Fruit fly (Drosophila melanogaster): Measurements from ENCODE around the gene CG33648.

Gene CG33648

DNA sequence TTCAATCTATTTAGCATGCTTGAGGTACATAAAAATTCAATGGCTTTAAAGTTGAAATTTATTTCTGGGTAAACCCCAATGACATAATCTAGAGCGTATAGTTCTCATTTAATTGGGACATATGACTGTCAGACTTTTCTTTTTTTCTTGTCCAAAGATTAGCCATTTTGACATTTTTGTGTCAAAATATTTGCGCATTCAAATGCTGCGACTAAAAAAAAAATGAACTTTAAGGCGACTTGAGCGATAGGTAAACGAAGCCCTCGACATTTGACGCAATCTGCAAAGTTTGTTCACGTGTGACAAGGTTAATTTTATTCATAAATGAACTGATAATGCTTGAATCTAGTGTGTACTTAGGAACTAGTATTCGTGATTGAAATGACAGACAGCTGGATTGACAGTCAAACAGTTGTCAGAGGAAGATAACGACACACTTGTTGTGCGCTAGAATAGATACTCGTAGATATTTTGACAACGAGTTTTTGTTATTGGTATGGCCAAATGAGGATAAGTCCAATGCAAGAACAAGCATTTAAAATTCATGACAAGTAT lies 18.0 kb upstream of the CG33648 start:
- no peak for TF ChIP-seq CTCF (optimal IDR thresholded peaks at IDR 0.05)
- no peak for TF ChIP-seq CG8478 (optimal IDR thresholded peaks at IDR 0.05)

DNA sequence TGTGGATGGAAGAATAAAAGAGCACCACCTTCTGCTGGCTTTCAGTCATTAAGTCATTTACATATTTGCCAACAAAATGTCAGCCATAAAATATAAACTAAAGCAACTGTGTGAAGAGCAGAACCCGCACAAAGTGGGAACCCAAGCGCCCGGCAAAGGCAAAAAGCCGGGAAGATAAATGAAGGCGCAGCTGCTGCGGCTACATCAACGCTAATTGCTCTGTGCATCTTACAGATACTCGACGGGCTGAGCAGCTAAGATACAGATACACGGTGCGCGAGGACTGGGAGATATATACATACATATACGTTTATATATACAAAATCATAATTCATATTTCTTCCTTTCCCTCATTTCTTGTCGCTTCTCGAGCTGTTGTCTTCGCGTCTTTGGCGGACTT lies 17.4 kb upstream of the CG33648 start:
- no peak for TF ChIP-seq CTCF (optimal IDR thresholded peaks at IDR 0.05)
- no peak for TF ChIP-seq CG8478 (optimal IDR thresholded peaks at IDR 0.05)

DNA sequence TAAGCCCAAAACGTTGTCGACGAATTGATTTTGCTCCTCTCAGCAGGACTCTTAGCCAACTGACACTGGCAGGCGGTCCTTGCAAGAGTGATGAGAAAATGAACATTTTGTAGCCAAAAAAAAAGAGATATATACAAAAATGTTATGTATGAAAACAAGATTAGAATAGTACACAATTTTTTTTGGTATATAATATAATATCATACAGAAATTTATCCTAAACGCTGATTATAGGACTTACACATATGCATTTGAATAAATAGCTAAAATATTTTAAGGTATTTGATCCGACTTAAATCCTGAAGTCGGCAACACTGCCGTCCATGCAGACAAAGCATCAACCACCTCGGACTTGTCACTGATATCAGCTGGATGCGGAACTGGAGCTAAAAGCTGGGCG lies 16.1 kb upstream of the CG33648 start:
- TF ChIP-seq CTCF (optimal IDR thresholded peaks at IDR 0.05), result no peak
- no peak for TF ChIP-seq CG8478 (optimal IDR thresholded peaks at IDR 0.05)

DNA sequence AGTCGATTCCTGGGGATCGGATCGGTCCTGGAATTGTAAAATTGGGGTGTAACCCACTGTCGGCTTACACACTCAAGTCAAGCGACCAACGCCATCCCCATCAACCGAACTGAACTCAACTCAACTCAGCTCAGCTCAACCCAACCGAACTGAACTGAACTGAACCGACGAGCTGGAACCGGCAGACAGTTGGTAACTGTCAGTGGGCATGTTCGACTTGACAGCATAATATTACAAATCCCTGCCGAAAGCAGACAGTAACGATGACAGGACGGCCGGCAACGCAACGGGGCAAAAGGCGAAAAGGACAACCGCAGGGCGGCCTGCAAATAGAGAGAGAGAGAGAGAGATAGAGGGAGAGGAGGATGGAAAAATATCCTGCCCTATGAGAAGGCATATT lies 15.4 kb upstream of the CG33648 start:
- no peak for TF ChIP-seq CTCF (optimal IDR thresholded peaks at IDR 0.05)
- no peak for TF ChIP-seq CG8478 (optimal IDR thresholded peaks at IDR 0.05)

DNA sequence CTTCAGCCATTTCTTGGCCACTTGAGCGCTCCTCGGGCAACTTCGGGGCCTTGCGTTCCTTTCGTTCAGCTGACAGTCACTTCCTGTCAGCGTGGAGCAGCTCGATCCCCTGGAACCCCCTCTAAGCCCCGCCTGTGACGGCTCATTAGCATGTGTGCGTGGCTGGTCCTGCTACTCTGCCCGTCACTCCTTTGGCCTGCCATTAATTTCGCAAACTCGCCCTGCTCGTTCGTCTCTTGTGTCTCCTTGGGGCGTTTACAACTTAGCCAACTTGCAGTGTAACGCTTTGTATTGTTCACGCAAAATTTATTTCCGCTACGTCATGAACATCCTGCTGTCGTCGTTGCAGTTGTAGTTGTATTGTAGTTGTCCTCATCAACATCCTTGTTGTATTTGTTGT lies 13.6 kb upstream of the CG33648 start:
- TF ChIP-seq CTCF (optimal IDR thresholded peaks at IDR 0.05) (no peak), CG8478 (optimal IDR thresholded peaks at IDR 0.05) (no peak)

DNA sequence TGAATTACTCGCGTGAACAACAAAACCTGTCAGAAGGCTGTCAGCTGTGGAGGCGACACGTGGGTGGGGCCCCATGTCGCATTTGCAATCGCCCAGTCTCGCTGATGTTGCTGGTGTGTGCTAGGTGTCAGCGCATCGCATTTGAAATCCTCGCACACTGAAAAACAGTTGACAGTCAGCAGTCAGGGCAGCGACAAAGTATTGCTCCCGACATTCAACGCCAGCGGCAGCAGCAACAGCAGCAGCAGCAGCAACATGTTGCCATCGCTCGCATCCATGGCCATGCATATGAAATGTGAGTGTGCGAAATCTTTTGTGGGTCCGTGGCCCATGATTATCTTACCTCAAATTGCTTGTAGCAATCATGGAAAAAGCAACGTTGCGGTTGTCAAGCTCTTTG lies 12.9 kb upstream of the CG33648 start:
- no peak for TF ChIP-seq CTCF (optimal IDR thresholded peaks at IDR 0.05)
- no peak for TF ChIP-seq CG8478 (optimal IDR thresholded peaks at IDR 0.05)

DNA sequence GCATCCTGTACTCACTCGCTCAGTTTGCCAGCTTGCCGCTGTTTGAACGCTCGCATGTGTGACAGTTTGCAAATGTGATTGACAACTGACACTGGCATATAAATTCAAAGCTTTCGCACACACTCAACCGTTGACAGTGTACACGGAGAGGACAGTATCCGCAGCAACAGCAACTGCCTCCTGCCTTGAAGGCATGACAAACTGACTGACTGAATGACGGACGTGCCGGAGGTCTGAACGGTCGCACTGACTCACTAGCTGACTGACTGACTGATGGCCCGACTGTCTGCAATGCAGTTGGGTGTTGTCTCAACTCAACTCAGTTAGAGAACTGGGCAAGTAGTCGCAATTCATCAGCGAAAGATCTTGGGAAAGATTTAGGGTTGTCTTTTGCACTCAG lies 12.2 kb upstream of the CG33648 start:
- TF ChIP-seq CG8478 (optimal IDR thresholded peaks at IDR 0.05) (no peak), CTCF (optimal IDR thresholded peaks at IDR 0.05) (no peak)

DNA sequence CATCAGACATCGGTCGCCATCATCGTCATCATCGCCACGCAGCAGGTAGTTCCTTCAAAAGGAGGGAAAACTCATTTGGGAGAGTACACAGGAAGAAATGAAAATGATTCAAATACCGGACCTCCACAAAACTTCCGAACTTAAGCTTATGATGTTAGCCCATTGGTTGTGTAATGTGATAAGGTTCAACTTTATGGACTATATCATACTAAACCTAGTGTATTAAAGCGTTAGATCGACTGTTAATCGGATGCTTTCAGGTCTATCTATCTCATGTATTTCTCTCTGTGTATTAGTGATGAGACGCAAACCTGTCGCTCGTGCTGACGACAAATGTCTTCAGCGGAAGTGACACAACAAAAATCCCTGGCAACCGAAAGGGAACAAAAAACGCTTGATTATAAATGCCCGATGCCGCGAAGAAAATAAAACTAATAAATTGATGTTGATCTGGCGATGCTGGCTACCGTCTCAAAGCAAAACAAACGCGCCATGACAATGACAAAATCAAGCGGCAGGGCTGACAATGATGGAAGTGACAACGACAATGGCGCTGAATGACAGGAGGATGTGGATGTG lies 11.2 kb upstream of the CG33648 start:
- TF ChIP-seq CTCF (optimal IDR thresholded peaks at IDR 0.05) (no peak), CG8478 (optimal IDR thresholded peaks at IDR 0.05) (no peak)

DNA sequence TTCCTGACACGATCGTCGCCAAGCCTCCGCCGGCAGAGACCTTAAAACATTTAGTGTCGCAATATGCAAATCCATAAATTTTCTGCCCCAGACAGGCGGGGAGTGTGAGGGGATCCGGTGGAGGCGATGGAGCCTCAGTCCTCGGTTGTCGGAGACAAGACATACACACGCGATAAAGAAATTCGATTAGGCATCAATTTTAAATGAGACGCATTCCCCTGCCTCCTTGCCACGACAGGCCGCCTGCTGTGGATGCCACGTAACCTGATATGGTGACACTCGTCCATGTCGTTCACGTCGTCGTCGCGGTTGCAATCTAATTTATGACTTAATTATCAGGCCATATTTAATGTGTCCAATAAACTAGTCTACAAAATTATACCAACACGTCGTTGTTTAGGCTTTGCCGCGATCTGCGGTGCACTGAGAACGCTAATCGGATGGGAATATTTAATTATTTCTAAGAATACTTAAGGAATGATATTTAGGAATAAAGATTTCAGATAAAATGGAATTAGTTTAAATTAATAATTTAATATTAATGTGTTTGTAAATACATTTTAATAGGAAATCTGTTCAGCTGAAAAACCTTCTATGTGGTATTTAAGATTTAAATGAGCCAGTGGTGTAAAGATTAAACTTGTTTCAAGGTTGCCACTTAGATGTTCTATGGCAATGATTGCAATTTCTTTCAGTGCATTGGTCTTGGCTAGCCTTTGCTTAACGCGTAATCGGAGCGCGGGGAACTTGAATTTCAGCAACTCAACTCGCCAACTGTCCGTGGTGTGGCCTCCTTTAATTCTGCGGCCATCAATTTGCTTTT lies 8.7 kb upstream of the CG33648 start:
- TF ChIP-seq CTCF (optimal IDR thresholded peaks at IDR 0.05), result no peak
- no peak for TF ChIP-seq CG8478 (optimal IDR thresholded peaks at IDR 0.05)

DNA sequence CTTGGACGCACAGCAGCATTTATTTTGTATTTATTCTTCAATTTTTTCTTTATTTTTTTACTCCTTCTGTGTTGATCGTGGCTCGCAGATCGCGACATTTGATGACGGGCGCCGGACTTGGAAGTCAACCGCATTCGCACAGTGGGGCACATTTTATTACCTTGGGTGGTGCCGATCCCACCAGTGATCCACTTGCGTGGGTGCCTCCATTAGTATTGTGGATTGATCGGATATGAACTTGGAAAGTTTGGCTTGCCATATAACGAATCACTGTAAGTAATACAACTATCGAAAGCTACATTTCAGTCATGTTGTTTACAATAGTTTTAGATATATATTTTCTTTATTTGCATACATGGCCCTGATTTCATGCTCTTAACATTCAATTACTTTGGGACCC lies 7.8 kb upstream of the CG33648 start:
- TF ChIP-seq CG8478 (optimal IDR thresholded peaks at IDR 0.05) (no peak), CTCF (optimal IDR thresholded peaks at IDR 0.05) (no peak)

DNA sequence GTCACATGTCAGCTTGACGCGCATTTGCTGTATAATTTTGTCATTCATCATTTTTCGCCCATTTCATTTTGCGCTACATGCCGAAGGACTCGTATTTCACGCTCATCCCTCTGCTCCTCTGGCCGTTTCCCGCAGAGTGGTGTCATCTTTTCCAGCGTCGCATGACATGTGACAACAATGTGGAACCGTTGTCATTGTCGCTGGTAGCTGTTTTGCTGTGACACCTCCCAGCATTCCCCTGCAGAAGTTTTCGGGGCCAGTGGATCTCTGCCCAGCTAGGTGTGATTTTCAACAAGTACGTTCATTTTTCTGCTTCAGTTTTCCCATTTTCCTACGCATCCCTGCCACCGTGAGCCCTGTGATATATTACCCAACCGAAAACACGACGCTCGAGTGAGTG lies 6.8 kb upstream of the CG33648 start:
- no peak for TF ChIP-seq CG8478 (optimal IDR thresholded peaks at IDR 0.05)
- TF ChIP-seq CTCF (optimal IDR thresholded peaks at IDR 0.05), result no peak

DNA sequence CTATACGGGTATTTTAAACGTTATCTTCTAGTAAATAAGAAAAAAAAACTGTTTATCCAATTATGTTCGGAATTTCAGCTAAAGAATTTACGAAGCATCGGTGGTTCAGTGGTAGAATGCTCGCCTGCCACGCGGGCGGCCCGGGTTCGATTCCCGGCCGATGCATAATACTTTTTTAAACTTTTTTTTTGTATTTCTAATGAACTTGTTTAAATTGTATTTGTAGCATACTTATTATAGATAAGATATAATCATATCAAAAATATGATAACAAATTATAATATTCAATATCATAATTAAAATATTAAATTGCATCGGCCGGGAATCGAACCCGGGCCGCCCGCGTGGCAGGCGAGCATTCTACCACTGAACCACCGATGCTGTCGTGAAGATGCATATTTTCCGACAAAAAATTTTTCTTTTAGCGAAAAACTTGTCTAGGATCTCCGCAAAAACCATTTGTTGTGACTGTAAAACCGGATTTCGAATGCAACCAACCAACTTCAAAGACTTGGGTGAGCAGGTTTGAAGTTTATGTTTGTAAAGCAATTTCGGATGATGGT lies 6.0 kb upstream of the CG33648 start:
- no peak for TF ChIP-seq CTCF (optimal IDR thresholded peaks at IDR 0.05)

DNA sequence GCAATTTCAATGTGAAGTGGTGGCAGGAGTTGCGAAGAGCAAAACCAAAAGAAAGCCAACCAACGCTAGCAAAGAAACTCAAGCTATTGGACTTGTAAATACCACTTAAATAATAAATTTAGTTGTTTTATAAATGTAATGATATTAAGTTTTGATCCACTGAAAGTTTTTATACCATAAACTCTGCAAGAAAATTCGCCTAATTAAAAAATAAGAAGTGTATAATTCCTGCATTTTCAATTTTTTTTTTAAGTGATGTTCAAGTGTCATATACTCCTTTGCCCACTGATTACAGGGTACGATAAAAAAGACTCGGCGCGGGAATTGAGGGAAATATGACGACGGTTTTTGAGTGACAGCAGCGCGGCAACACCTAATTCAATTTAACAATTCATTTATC lies 4.9 kb upstream of the CG33648 start:
- TF ChIP-seq CTCF (optimal IDR thresholded peaks at IDR 0.05) (no peak), CG8478 (optimal IDR thresholded peaks at IDR 0.05) (no peak)

DNA sequence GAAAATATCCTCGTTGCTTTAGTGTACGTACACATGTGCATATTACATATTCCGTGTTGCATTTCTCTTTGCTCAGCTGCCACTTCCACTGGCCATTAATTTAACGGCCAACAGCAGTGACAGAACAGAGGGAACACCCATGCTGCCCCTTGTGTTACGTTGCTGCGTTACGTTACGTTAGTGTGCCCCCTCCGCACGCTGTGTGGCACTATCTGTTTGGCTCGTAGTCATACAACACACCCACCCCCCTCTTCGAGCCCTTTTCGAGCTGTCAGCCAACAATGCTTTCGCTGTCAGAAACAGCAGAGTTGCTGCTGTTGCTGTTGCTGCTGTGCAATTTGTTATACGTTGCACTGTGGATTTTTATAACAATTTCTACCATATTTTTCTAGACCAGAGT lies 3.6 kb upstream of the CG33648 start:
- no peak for TF ChIP-seq CG8478 (optimal IDR thresholded peaks at IDR 0.05)
- TF ChIP-seq CTCF (optimal IDR thresholded peaks at IDR 0.05), result no peak

DNA sequence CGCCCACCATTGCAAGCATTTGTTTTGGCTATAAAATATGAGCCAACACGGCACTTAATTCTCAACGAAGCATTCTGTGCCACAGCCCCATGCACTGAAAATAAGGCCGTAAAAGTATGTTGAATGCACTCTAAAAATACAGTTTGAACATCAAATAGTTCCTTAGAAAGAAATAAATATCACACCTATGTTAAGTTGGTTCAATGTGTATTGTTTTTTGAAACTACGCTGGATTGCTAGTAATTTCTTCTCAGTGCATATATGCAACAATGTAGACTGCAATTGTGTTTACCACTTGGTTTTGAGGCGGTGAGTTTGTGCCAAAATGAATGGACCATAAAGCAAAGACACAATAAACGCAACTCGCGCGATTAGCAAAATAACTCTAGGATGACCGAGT lies 2.6 kb upstream of the CG33648 start:
- TF ChIP-seq CG8478 (optimal IDR thresholded peaks at IDR 0.05) (no peak), CTCF (optimal IDR thresholded peaks at IDR 0.05) (no peak)

DNA sequence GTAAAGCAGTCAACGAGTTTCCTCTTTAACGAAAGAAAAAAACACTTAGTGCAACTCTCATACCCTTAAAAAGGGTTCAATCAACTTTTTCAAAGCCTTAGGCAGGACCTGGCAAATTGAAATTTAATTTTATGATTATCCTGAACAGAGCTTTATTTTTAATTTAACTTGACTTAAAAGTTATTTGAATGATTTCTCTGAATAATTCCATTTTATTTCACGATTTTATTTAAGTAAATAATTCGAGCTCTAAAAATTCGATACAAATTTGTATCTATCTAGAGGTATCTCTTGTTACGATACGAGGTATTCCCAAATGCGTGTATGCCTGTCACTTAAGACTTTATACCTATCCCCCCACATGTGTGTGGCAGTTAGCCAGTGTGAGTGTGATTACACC lies 381 bp upstream of the CG33648 start:
- TF ChIP-seq CG8478 (optimal IDR thresholded peaks at IDR 0.05), result no peak
- TF ChIP-seq CTCF (optimal IDR thresholded peaks at IDR 0.05), result no peak

Measured in S2 (cell line).